Fruit fly (Drosophila melanogaster) whole organism, embryonic: ENCODE data around the gene CG6398.

ENCODE experiments used
- Abd-B ChIP-seq: fragments of 200-800 bp; sonication (Bioruptor generic); optimal IDR thresholded peaks from 2 replicates; lab custom pipeline; 2018; ENCODE audit warnings: missing biosample characterization, mild to moderate bottlenecking, missing genetic modification characterization, moderate library complexity
- CG10565 ChIP-seq: fragments of 200-800 bp; sonication (Bioruptor generic); optimal IDR thresholded peaks from 3 replicates; lab custom pipeline; 2016; ENCODE audit warnings: missing biosample characterization, mild to moderate bottlenecking, missing genetic modification characterization
- CG12071 ChIP-seq: fragments of 200-800 bp; sonication (Bioruptor generic); optimal IDR thresholded peaks from 3 replicates; lab custom pipeline; 2018; ENCODE audit warnings: missing biosample characterization, mild to moderate bottlenecking, missing genetic modification characterization
- CG2889 ChIP-seq: fragments of 200-800 bp; sonication (Bioruptor generic); IDR thresholded peaks from 3 replicates; pipeline ENCODE4 v1.3.6; 2022; ENCODE audit warnings: missing biosample characterization, missing genetic modification characterization
- CG4617 ChIP-seq: fragments of 200-800 bp; sonication (Bioruptor generic); optimal IDR thresholded peaks from 3 replicates; lab custom pipeline; 2016; ENCODE audit warnings: missing biosample characterization, missing genetic modification characterization, borderline replicate concordance
- CoRest ChIP-seq: fragments of 200-800 bp; sonication (Bioruptor generic); optimal IDR thresholded peaks from 3 replicates; lab custom pipeline; 2018; ENCODE audit warnings: missing biosample characterization, mild to moderate bottlenecking, missing genetic modification characterization, moderate library complexity
- Pdp1 ChIP-seq, 2 experiments: fragments of 200-800 bp; sonication (Bioruptor generic); optimal IDR thresholded peaks; 3 replicates each; lab custom pipeline; 2016; ENCODE audit warnings: missing biosample characterization in 2 of 2, missing genetic modification characterization in 2 of 2, mild to moderate bottlenecking in 1 of 2, moderate library complexity in 1 of 2
- gcm2 ChIP-seq: fragments of 200-800 bp; sonication (Bioruptor generic); optimal IDR thresholded peaks from 2 replicates; lab custom pipeline; 2016; ENCODE audit warnings: missing biosample characterization, missing genetic modification characterization
- row ChIP-seq: fragments of 200-800 bp; sonication (Bioruptor generic); IDR thresholded peaks from 3 replicates; pipeline ENCODE4 v1.3.6; 2022; ENCODE audit warnings: missing biosample characterization, missing genetic modification characterization

- TF ChIP-seq row (no peak), gcm2 (no peak), CG2889 (GFP tag; lab: Robert Waterston, UW) (no peak), Pdp1 (GFP tag; optimal IDR thresholded peaks at IDR 0.05; lab: Kevin White, UChicago) (no peak), Abd-B (GFP tag; lab: Kevin White, UChicago) (no peak), CG12071 (GFP tag; lab: Kevin White, UChicago) (no peak), CoRest (tag; lab: Kevin White, UChicago) (no peak), CG10565 (no peak), CG4617 (GFP tag; lab: Kevin White, UChicago) (no peak)
Measured at dm6 chrX:17836420-17836932, 5.8 kb downstream of the CG6398 start.
